Worm (Caenorhabditis elegans): ENCODE results near the gene R08A2.2.

R08A2.2 gene

DNA sequence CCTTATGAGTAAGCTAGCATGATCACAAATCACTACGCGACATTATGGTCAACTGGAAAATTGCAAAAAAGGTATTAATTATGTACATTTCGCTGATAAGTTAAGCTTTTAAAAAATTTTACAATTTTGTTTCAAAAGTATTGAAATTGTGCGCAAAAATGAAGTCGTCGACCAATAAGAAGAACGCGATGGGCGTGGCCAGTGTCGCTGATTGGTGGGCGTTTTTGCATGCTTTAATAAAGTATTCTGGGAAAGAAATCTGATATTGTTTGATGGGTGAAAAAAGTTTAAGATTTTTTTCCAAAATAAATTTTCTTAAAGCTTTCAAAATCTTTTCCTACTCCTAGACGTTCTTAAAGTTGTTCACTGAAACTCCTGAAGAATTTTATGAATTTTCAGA is 37.2 kb downstream of the R08A2.2 start:
- TF ChIP-seq tbx-8 (GFP tag; optimal IDR thresholded peaks at IDR 0.05) (no peak), lsy-2 (tag; optimal IDR thresholded peaks at IDR 0.05) (no peak)

DNA sequence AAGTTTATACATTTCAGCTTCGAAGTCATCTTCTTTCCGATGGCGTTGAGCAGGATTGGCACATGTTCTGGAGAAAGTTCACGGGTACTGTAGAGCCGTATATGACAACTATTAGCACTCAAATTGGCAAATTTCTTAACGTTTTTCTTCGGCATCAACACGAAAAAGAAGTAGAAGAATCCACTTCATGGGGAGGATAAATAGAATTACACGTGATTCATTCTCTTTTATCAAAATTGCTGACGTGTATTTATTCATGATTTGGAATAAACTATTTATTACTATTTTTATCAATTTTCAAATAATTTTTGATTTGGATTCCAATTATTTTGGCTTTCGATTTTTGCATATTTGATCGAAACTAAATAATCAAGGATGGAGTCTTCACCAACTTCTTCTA is 49.8 kb downstream of the R08A2.2 start, which contains the start of gene C47E8.1:
TSS of gene C47E8.1 (plus strand) at position 301 of the 400 bp plus-strand sequence.
- TF ChIP-seq ham-2 (GFP tag; optimal IDR thresholded peaks at IDR 0.05) (no peak), elt-3 (tag; optimal IDR thresholded peaks at IDR 0.05) (no peak), unc-120 (tag; optimal IDR thresholded peaks at IDR 0.05; ENCODE audit: poor library complexity, severe bottlenecking) (no peak), sem-2 (GFP tag; optimal IDR thresholded peaks at IDR 0.05) (no peak), cnd-1 (tag; optimal IDR thresholded peaks at IDR 0.05) (no peak), nhr-76 (tag; optimal IDR thresholded peaks at IDR 0.05) (no peak)
